Worm (Caenorhabditis elegans) whole organism, L4 larva: ENCODE results near the gene fipr-27.

Experiments
- dpl-1 ChIP-seq: fragments of 150-350 bp; optimal IDR thresholded peaks from 2 replicates; lab custom pipeline; 2014; ENCODE audit warnings: missing biosample characterization, missing genetic modification reagents, missing genetic modification characterization
- lsy-2 ChIP-seq, 2 experiments: fragments of 150-350 bp in 1 of 2; sonication (generic microtip) in 1 of 2; optimal IDR thresholded peaks; 2 replicates each; lab custom pipeline; 2014 to 2017; ENCODE audit warnings: missing biosample characterization in 2 of 2, missing genetic modification characterization in 2 of 2
- nhr-11 ChIP-seq: fragments of 150-350 bp; optimal IDR thresholded peaks from 2 replicates; lab custom pipeline; 2014; ENCODE audit warnings: missing biosample characterization, missing genetic modification characterization
- nhr-25 ChIP-seq: sonication (generic microtip); optimal IDR thresholded peaks from 2 replicates; lab custom pipeline; 2017; ENCODE audit warnings: missing genetic modification characterization, mild to moderate bottlenecking, missing compliant biosample characterization, antibody characterized with exemption, moderate library complexity, borderline replicate concordance; ENCODE audit not compliant: insufficient read depth
- pqm-1 ChIP-seq: sonication (generic microtip); optimal IDR thresholded peaks from 2 replicates; lab custom pipeline; 2017; ENCODE audit warnings: missing biosample characterization, missing genetic modification characterization
- snpc-1.2 ChIP-seq: fragments of 200-800 bp; sonication (Bioruptor generic); IDR thresholded peaks from 2 replicates; pipeline ENCODE4 v1.3.6; 2022; ENCODE audit warnings: missing genetic modification reagents, missing genetic modification characterization, missing compliant biosample characterization

DNA sequence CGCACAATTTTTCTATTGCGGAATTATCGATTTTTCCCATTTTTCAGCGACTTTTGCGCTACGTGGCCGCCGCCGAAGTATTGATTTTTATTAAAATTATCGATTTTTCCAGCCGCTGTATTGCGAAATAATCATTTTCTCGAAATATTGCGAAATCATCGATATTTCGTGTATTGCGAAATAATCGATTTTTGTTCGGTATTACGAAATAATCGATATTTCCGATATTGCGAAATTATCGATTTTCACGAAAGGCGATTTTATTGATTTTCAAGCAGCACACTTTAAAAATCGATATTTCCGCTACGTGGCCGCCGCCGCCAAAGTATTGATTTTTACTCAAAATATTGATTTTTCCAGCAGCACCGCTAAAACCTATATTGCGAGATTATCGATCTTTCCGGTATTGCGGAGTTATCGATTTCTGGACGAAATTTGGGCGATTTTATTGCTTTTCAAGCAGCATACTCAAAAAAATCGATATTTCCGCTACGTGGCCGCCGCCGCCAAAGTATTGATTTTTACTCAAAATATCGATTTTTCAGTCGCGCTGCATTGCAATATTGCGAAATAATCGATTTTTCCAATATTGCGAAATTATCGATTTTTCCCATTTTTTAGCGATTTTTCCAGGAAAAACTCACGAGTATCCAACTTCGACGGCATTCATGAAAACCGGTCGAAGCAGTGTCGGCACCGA is 14.9 kb downstream of the fipr-27 start:
- TF ChIP-seq nhr-25 (tag; lab: Kevin White, UChicago) (no peak), pqm-1 (tag; lab: Kevin White, UChicago) (no peak), snpc-1.2 (GFP tag; lab: Robert Waterston, UW) (no peak), lsy-2 (tag; optimal IDR thresholded peaks at IDR 0.05; lab: Kevin White, UChicago) (no peak), nhr-11 (tag; lab: Kevin White, UChicago) (no peak), dpl-1 (GFP tag; lab: Kevin White, UChicago) (no peak)
